Worm (Caenorhabditis elegans) whole organism, late embryonic: ENCODE measurements around the gene R04B3.2.

Experiments used
- ceh-48 ChIP-seq: sonication (generic microtip); optimal IDR thresholded peaks from 2 replicates; lab custom pipeline; 2016; ENCODE audit warnings: missing genetic modification characterization, inconsistent platforms, missing compliant biosample characterization
- elt-2 ChIP-seq: sonication (generic microtip); optimal IDR thresholded peaks from 2 replicates; lab custom pipeline; 2016; ENCODE audit warnings: missing genetic modification reagents, missing genetic modification characterization, missing compliant biosample characterization
- eyg-1 ChIP-seq: sonication (generic microtip); optimal IDR thresholded peaks from 2 replicates; lab custom pipeline; 2016; ENCODE audit warnings: missing genotype, missing genetic modification characterization, missing compliant biosample characterization
- hlh-15 ChIP-seq: sonication (generic microtip); optimal IDR thresholded peaks from 2 replicates; lab custom pipeline; 2016; ENCODE audit warnings: missing genetic modification characterization, missing compliant biosample characterization
- lim-6 ChIP-seq: sonication (generic microtip); optimal IDR thresholded peaks from 2 replicates; lab custom pipeline; 2016; ENCODE audit warnings: missing genetic modification characterization, missing compliant biosample characterization
- nfya-1 ChIP-seq: sonication (generic microtip); optimal IDR thresholded peaks from 2 replicates; lab custom pipeline; 2017; ENCODE audit warnings: missing genetic modification characterization, mild to moderate bottlenecking, missing compliant biosample characterization, antibody characterized with exemption, moderate library complexity
- nhr-232 ChIP-seq: sonication (generic microtip); optimal IDR thresholded peaks from 2 replicates; lab custom pipeline; 2016; ENCODE audit warnings: missing genetic modification characterization, missing compliant biosample characterization
- pat-9 ChIP-seq: fragments of 200-800 bp; sonication (Bioruptor generic); optimal IDR thresholded peaks from 2 replicates; lab custom pipeline; 2018; ENCODE audit warnings: mild to moderate bottlenecking, missing genetic modification characterization, moderate library complexity, missing compliant biosample characterization
- pha-2 ChIP-seq: sonication (generic microtip); optimal IDR thresholded peaks from 2 replicates; lab custom pipeline; 2017; ENCODE audit warnings: mild to moderate bottlenecking, missing genetic modification characterization, missing compliant biosample characterization
- pqm-1 ChIP-seq: sonication (generic microtip); optimal IDR thresholded peaks from 2 replicates; lab custom pipeline; 2016; ENCODE audit warnings: missing genetic modification characterization, missing compliant biosample characterization
- unc-42 ChIP-seq: sonication (generic microtip); optimal IDR thresholded peaks from 2 replicates; lab custom pipeline; 2016; ENCODE audit warnings: missing genotype, missing genetic modification characterization, missing compliant biosample characterization

- TF ChIP-seq elt-2 (tag; lab: Kevin White, UChicago) (no peak), pat-9 (no peak), pqm-1 (tag; lab: Kevin White, UChicago) (no peak), unc-42 (no peak), hlh-15 (no peak), ceh-48 (tag; lab: Kevin White, UChicago) (no peak), nhr-232 (tag; lab: Kevin White, UChicago) (no peak), eyg-1 (tag; lab: Kevin White, UChicago) (no peak), lim-6 (no peak), pha-2 (tag; lab: Kevin White, UChicago) (no peak), nfya-1 (tag; lab: Kevin White, UChicago) (no peak)
These were observed 38.2 kb downstream of the R04B3.2 start for ce11 chrX:2435353-2435752.
